Worm (Caenorhabditis elegans) whole organism, late embryonic: ENCODE data around the gene ccch-2.

Experiments
- T23F11.4 ChIP-seq: fragments of 200-800 bp; sonication (Bioruptor generic); optimal IDR thresholded peaks from 2 replicates; lab custom pipeline; 2018; ENCODE audit warnings: mild to moderate bottlenecking, missing genetic modification characterization, missing compliant biosample characterization
- Y22D7AL.16 ChIP-seq: sonication (generic microtip); optimal IDR thresholded peaks from 2 replicates; lab custom pipeline; 2016; ENCODE audit warnings: missing genetic modification characterization, missing compliant biosample characterization
- ahr-1 ChIP-seq: sonication (generic microtip); optimal IDR thresholded peaks from 2 replicates; lab custom pipeline; 2016; ENCODE audit warnings: missing genetic modification characterization, missing compliant biosample characterization
- ama-1 ChIP-seq: fragments of 150-350 bp; optimal IDR thresholded peaks from 2 replicates; lab custom pipeline; 2014
- ceh-14 ChIP-seq: sonication (generic microtip); optimal IDR thresholded peaks from 2 replicates; lab custom pipeline; 2016; ENCODE audit warnings: missing genotype, missing genetic modification characterization, missing compliant biosample characterization
- ceh-18 ChIP-seq: sonication (generic microtip); optimal IDR thresholded peaks from 2 replicates; lab custom pipeline; 2016; ENCODE audit warnings: missing genetic modification characterization, missing compliant biosample characterization
- ceh-2 ChIP-seq: sonication (generic microtip); optimal IDR thresholded peaks from 2 replicates; lab custom pipeline; 2016; ENCODE audit warnings: missing genotype, missing genetic modification characterization, missing compliant biosample characterization
- ceh-22 ChIP-seq: sonication (generic microtip); optimal IDR thresholded peaks from 2 replicates; lab custom pipeline; 2017; ENCODE audit warnings: missing biosample characterization, missing genetic modification characterization
- ceh-24 ChIP-seq: sonication (generic microtip); optimal IDR thresholded peaks from 2 replicates; lab custom pipeline; 2016; ENCODE audit warnings: mild to moderate bottlenecking, missing genetic modification characterization, missing compliant biosample characterization
- ceh-30 ChIP-seq: fragments of 150-350 bp; optimal IDR thresholded peaks from 2 replicates; lab custom pipeline; 2014; ENCODE audit warnings: missing biosample characterization, missing genetic modification characterization
- ceh-31 ChIP-seq: sonication (generic microtip); optimal IDR thresholded peaks from 2 replicates; lab custom pipeline; 2016; ENCODE audit warnings: missing genetic modification characterization, missing compliant biosample characterization
- ceh-45 ChIP-seq: fragments of 200-800 bp; sonication (Bioruptor generic); IDR thresholded peaks from 2 replicates; pipeline ENCODE4 v1.3.6; 2022; ENCODE audit warnings: missing genetic modification reagents, missing genetic modification characterization, missing compliant biosample characterization
- ceh-48 ChIP-seq: sonication (generic microtip); optimal IDR thresholded peaks from 2 replicates; lab custom pipeline; 2016; ENCODE audit warnings: missing genetic modification characterization, inconsistent platforms, missing compliant biosample characterization
- ceh-6 ChIP-seq: fragments of 200-800 bp; sonication (Bioruptor generic); optimal IDR thresholded peaks from 2 replicates; lab custom pipeline; 2018; ENCODE audit warnings: mild to moderate bottlenecking, missing genetic modification characterization, missing compliant biosample characterization
- che-1 ChIP-seq: sonication (generic microtip); optimal IDR thresholded peaks from 2 replicates; lab custom pipeline; 2016; ENCODE audit warnings: mild to moderate bottlenecking, missing genetic modification characterization, missing compliant biosample characterization
- ets-4 ChIP-seq: sonication (generic microtip); optimal IDR thresholded peaks from 2 replicates; lab custom pipeline; 2016; ENCODE audit warnings: missing genetic modification characterization, missing compliant biosample characterization
- eyg-1 ChIP-seq: sonication (generic microtip); optimal IDR thresholded peaks from 2 replicates; lab custom pipeline; 2016; ENCODE audit warnings: missing genotype, missing genetic modification characterization, missing compliant biosample characterization
- fkh-6 ChIP-seq: sonication (generic microtip); optimal IDR thresholded peaks from 2 replicates; lab custom pipeline; 2016; ENCODE audit warnings: missing genetic modification characterization, missing compliant biosample characterization
- gmeb-2 ChIP-seq: sonication (generic microtip); optimal IDR thresholded peaks from 2 replicates; lab custom pipeline; 2016; ENCODE audit warnings: missing genetic modification characterization, inconsistent platforms, missing compliant biosample characterization
- hlh-13 ChIP-seq: fragments of 200-800 bp; sonication (Bioruptor generic); optimal IDR thresholded peaks from 2 replicates; lab custom pipeline; 2018; ENCODE audit warnings: mild to moderate bottlenecking, missing genetic modification characterization, missing compliant biosample characterization
- hlh-15 ChIP-seq: sonication (generic microtip); optimal IDR thresholded peaks from 2 replicates; lab custom pipeline; 2016; ENCODE audit warnings: missing genetic modification characterization, missing compliant biosample characterization
- hlh-6 ChIP-seq: sonication (generic microtip); optimal IDR thresholded peaks from 2 replicates; lab custom pipeline; 2016; ENCODE audit warnings: missing genotype, missing genetic modification characterization, missing compliant biosample characterization
- hlh-8 ChIP-seq: sonication (generic microtip); optimal IDR thresholded peaks from 2 replicates; lab custom pipeline; 2016; ENCODE audit warnings: missing genotype, missing genetic modification characterization, missing compliant biosample characterization
- lin-11 ChIP-seq: fragments of 200-800 bp; sonication (Bioruptor generic); optimal IDR thresholded peaks from 2 replicates; lab custom pipeline; 2018; ENCODE audit warnings: mild to moderate bottlenecking, missing genetic modification characterization, missing compliant biosample characterization
- mec-3 ChIP-seq: sonication (generic microtip); optimal IDR thresholded peaks from 2 replicates; lab custom pipeline; 2016; ENCODE audit warnings: borderline replicate concordance, missing genetic modification characterization, missing compliant biosample characterization
- nhr-11 ChIP-seq: fragments of 150-350 bp; optimal IDR thresholded peaks from 2 replicates; lab custom pipeline; 2014; ENCODE audit warnings: missing biosample characterization, missing genetic modification characterization
- nhr-232 ChIP-seq: sonication (generic microtip); optimal IDR thresholded peaks from 2 replicates; lab custom pipeline; 2016; ENCODE audit warnings: missing genetic modification characterization, missing compliant biosample characterization
- npax-4 ChIP-seq: sonication (generic microtip); optimal IDR thresholded peaks from 2 replicates; lab custom pipeline; 2016; ENCODE audit warnings: missing genetic modification characterization, missing compliant biosample characterization
- odd-2 ChIP-seq: sonication (generic microtip); optimal IDR thresholded peaks from 2 replicates; lab custom pipeline; 2017; ENCODE audit warnings: antibody characterized with exemption, mild to moderate bottlenecking, missing genetic modification characterization, missing compliant biosample characterization
- pqm-1 ChIP-seq: sonication (generic microtip); optimal IDR thresholded peaks from 2 replicates; lab custom pipeline; 2016; ENCODE audit warnings: missing genetic modification characterization, missing compliant biosample characterization
- pros-1 ChIP-seq: fragments of 150-350 bp; optimal IDR thresholded peaks from 2 replicates; lab custom pipeline; 2014; ENCODE audit warnings: missing biosample characterization, missing genetic modification reagents, missing genetic modification characterization
- ref-2 ChIP-seq: sonication (generic microtip); optimal IDR thresholded peaks from 2 replicates; lab custom pipeline; 2016; ENCODE audit warnings: missing genetic modification characterization, missing compliant biosample characterization
- rnt-1 ChIP-seq: sonication (generic microtip); optimal IDR thresholded peaks from 2 replicates; lab custom pipeline; 2016; ENCODE audit warnings: missing genetic modification characterization, missing compliant biosample characterization
- sdc-2 ChIP-seq: sonication (generic microtip); optimal IDR thresholded peaks from 2 replicates; lab custom pipeline; 2016; ENCODE audit warnings: missing genotype, missing genetic modification characterization, missing compliant biosample characterization
- tbx-2 ChIP-seq: sonication (generic microtip); optimal IDR thresholded peaks from 2 replicates; lab custom pipeline; 2016; ENCODE audit warnings: missing genetic modification characterization, missing compliant biosample characterization
- tbx-7 ChIP-seq: sonication (generic microtip); optimal IDR thresholded peaks from 2 replicates; lab custom pipeline; 2016; ENCODE audit warnings: missing genotype, missing genetic modification characterization, missing compliant biosample characterization
- ttx-3 ChIP-seq: sonication (generic microtip); optimal IDR thresholded peaks from 2 replicates; lab custom pipeline; 2016; ENCODE audit warnings: missing genetic modification reagents, missing genetic modification characterization, missing compliant biosample characterization
- unc-55 ChIP-seq: sonication (generic microtip); optimal IDR thresholded peaks from 2 replicates; lab custom pipeline; 2017; ENCODE audit warnings: missing biosample characterization, missing genetic modification reagents, missing genetic modification characterization

The ccch-2 gene

DNA sequence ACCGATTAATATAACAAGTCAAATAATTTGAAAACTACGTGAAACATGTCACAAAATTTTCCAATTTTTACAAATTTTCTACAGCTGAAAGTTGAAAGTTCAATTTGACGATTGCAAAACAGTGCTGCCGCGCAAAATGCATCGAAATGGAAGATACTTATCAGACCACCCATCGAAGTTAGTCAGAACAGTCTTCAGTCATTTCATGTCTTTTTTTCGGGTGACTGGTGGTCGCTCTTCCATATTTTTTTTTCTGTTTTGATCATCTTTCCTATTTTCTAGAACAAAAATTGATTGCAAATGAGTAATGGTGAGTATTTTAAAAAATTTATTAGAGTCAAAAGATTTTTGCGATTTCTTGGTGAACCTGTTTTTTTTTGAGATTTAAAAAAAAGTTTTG lies 30.9 kb upstream of the ccch-2 start, which contains the start of gene F38C2.1:
Gene F38C2.1 (plus strand): TSS at position 301 of the 400 bp plus-strand sequence.
- TF ChIP-seq pqm-1 (tag; lab: Kevin White, UChicago), result no peak
- TF ChIP-seq ets-4 (tag; lab: Kevin White, UChicago), result no peak
- no peak for TF ChIP-seq fkh-6

DNA sequence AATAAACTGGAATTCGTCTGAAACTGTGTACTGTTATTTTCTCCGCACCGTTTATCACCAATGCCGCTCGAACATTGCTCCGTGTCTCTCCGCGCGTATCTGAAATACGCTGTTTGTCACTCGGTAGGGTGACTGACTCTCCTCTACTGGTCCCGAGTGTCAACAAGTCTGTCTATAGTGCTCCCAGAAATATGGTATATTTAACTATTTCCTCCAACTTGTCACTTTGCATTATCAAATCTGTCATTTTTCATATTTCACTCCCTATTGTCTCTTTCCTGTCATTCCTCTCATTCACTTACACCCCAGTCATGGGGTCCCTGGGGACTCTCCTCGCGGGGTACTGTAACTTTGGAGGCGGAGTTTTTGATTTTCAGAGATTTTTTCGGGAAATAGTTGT lies 23.5 kb upstream of the ccch-2 start, which contains the start of gene hlh-17:
Gene hlh-17 (plus strand): TSS at position 301 of the 400 bp plus-strand sequence.
- TF ChIP-seq odd-2 (tag; lab: Kevin White, UChicago) (no peak), hlh-6 (tag; lab: Kevin White, UChicago) (no peak), ceh-6 (GFP tag; lab: Kevin White, UChicago) (no peak), Y22D7AL.16 (tag; lab: Kevin White, UChicago) (no peak), ceh-14 (tag; lab: Kevin White, UChicago) (no peak), ref-2 (tag; lab: Kevin White, UChicago) (no peak), ceh-30 (no peak), ahr-1 (tag; lab: Kevin White, UChicago) (no peak), nhr-11 (tag; lab: Kevin White, UChicago) (no peak), ceh-18 (tag; lab: Kevin White, UChicago) (no peak), hlh-8 (tag; lab: Kevin White, UChicago) (no peak), tbx-2 (tag; lab: Kevin White, UChicago) (no peak), rnt-1 (tag; lab: Kevin White, UChicago) (no peak), ceh-24 (tag; lab: Kevin White, UChicago) (no peak), nhr-232 (tag; lab: Kevin White, UChicago) (no peak), che-1 (tag; lab: Kevin White, UChicago) (no peak), pros-1 (tag; lab: Kevin White, UChicago) (no peak), mec-3 (tag; lab: Kevin White, UChicago) (no peak), npax-4 (tag; lab: Kevin White, UChicago) (no peak)

ce11 chrIV:16257330-16257729 lies 20.7 kb upstream of the ccch-2 start, which contains the start of gene hlh-31:
Gene hlh-31, plus strand, starts transcription at chrIV:16257630.
- TF ChIP-seq ceh-2, result no peak
- no peak for TF ChIP-seq ttx-3 (tag; lab: Kevin White, UChicago)
- TF ChIP-seq che-1 (tag; lab: Kevin White, UChicago), result no peak
- no peak for TF ChIP-seq npax-4 (tag; lab: Kevin White, UChicago)
- no peak for TF ChIP-seq lin-11 (tag; lab: Kevin White, UChicago)
- TF ChIP-seq ceh-48 (tag; lab: Kevin White, UChicago), result no peak
- TF ChIP-seq ref-2 (tag; lab: Kevin White, UChicago), result no peak
- TF ChIP-seq unc-55 (GFP tag; lab: Kevin White, UChicago), result no peak
- TF ChIP-seq ceh-31 (tag; lab: Kevin White, UChicago), result no peak
- no peak for TF ChIP-seq T23F11.4
- no peak for TF ChIP-seq tbx-7 (tag; lab: Kevin White, UChicago)
- no peak for TF ChIP-seq gmeb-2

DNA sequence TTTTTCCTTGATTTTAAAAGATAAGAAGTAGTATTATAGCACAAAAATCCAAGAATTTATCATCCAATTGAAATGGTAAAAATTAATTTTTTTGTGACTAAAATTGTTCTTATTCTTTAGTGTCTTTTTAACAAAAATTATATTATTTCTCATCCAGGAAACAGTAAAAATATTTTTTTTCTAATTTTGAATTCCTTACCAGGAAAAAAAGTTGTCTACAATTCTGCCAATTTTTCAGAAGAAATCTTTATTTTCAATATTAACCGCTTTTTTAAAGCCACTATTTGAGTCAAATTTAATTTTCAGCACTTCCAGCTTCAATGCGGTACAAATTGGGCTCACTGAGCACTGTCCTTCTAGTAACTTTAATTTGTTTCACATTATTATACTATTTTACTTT lies 7.0 kb upstream of the ccch-2 start, which contains the start of gene F38C2.4:
Gene F38C2.4 (plus strand): TSS at position 301 of the 400 bp plus-strand sequence.
- TF ChIP-seq rnt-1 (tag; lab: Kevin White, UChicago), result no peak
- no peak for TF ChIP-seq hlh-13 (GFP tag; lab: Kevin White, UChicago)
- TF ChIP-seq fkh-6, result no peak
- no peak for TF ChIP-seq ceh-31 (tag; lab: Kevin White, UChicago)
- no peak for TF ChIP-seq ahr-1 (tag; lab: Kevin White, UChicago)
- no peak for TF ChIP-seq ceh-22
- TF ChIP-seq eyg-1 (tag; lab: Kevin White, UChicago), result no peak
- no peak for TF ChIP-seq hlh-15 (tag; lab: Kevin White, UChicago)
- TF ChIP-seq ama-1 (lab: Kevin White, UChicago), result no peak
- TF ChIP-seq ets-4 (tag; lab: Kevin White, UChicago), result no peak
- TF ChIP-seq ceh-45, result no peak
- TF ChIP-seq sdc-2, result no peak
